Worm (Caenorhabditis elegans): Measurements from ENCODE around the gene frpr-10.
A peak's percentile ranks its signal among the peaks of the same experiment; 100 is the strongest.

Gene frpr-10

ce11 chrIV:7910197-7910735, 47.3 kb upstream of the frpr-10 start, which contains the start of the genes npp-27 and ntl-4 (continued):
- TF ChIP-seq lin-1 (GFP tag; IDR thresholded peaks at IDR 0.05) (no peak), T26A8.4 (GFP tag; IDR thresholded peaks at IDR 0.05) (peak; percentile 11; the same call in 1 of the 2 replicates), hlh-11 (tag; optimal IDR thresholded peaks at IDR 0.05) (peak; percentile 18), lir-3 (tag; optimal IDR thresholded peaks at IDR 0.05) (no peak), snpc-4 (tag; optimal IDR thresholded peaks at IDR 0.05) (no peak), Y48G9A.11 (GFP tag; IDR thresholded peaks at IDR 0.05) (no peak), nhr-102 (tag; optimal IDR thresholded peaks at IDR 0.05) (no peak), zip-11 (GFP tag; IDR thresholded peaks at IDR 0.05) (no peak), mes-2 (tag; optimal IDR thresholded peaks at IDR 0.05; ENCODE audit: poor library complexity, severe bottlenecking) (peak; percentile 8), nhr-41 (GFP tag; IDR thresholded peaks at IDR 0.05) (no peak), mxl-3 (GFP tag; optimal IDR thresholded peaks at IDR 0.05) (peak; percentile 40), lin-39 (tag; optimal IDR thresholded peaks at IDR 0.05) (no peak), saeg-2 (GFP tag; IDR thresholded peaks at IDR 0.05) (no peak), attf-4 (tag; optimal IDR thresholded peaks at IDR 0.05) (no peak), dve-1 (tag; optimal IDR thresholded peaks at IDR 0.05; ENCODE audit: insufficient read depth) (peak; percentile 3), ceh-20 (GFP tag; IDR thresholded peaks at IDR 0.05) (no peak)

ce11 chrIV:7914991-7915390, 42.6 kb upstream of the frpr-10 start, which contains the start of gene C49H3.4:
Gene C49H3.4, plus strand, starts transcription at chrIV:7915291.
- TF ChIP-seq ama-1 (optimal IDR thresholded peaks at IDR 0.05) (peak; percentile 38), madf-5 (GFP tag; IDR thresholded peaks at IDR 0.05) (no peak), aha-1 (tag) (peak; percentile 69), zfp-3 (GFP tag; conservative IDR thresholded peaks at IDR 0.05) (no peak), daf-8 (GFP tag; IDR thresholded peaks at IDR 0.05) (no peak), T20F7.1 (GFP tag; optimal IDR thresholded peaks at IDR 0.05) (peak; percentile 8), ceh-20 (GFP tag; IDR thresholded peaks at IDR 0.05) (no peak), rbr-2 (tag; optimal IDR thresholded peaks at IDR 0.05) (no peak), ceh-28 (tag; optimal IDR thresholded peaks at IDR 0.05) (no peak)

ce11 chrIV:7916907-7917306, 40.7 kb upstream of the frpr-10 start:
- TF ChIP-seq unc-62 (GFP tag; optimal IDR thresholded peaks at IDR 0.05 in 1 of 2) (peak in 1 of 2 experiments; percentile 90), unc-62 (tag; optimal IDR thresholded peaks at IDR 0.05) (no peak), aha-1 (tag) (peak; percentile 90), daf-16 (GFP tag; optimal IDR thresholded peaks at IDR 0.05) (no peak), daf-16 (tag; optimal IDR thresholded peaks at IDR 0.05) (no peak)

ce11 chrIV:7917881-7918280, 39.7 kb upstream of the frpr-10 start:
- no peak for TF ChIP-seq zfp-3 (GFP tag; conservative IDR thresholded peaks at IDR 0.05)
- TF ChIP-seq unc-62 (GFP tag; optimal IDR thresholded peaks at IDR 0.05 in 1 of 2) = peak in 1 of 2 experiments; percentile 83
- TF ChIP-seq unc-62 (tag; optimal IDR thresholded peaks at IDR 0.05) = no peak
- peak; percentile 95 for TF ChIP-seq aha-1 (tag)

- peak in 1 of 2 experiments; percentile 63 for TF ChIP-seq unc-62 (GFP tag; optimal IDR thresholded peaks at IDR 0.05 in 1 of 2)
- no peak for TF ChIP-seq unc-62 (tag; optimal IDR thresholded peaks at IDR 0.05)
- TF ChIP-seq egl-43 (GFP tag; IDR thresholded peaks at IDR 0.05) = no peak
- TF ChIP-seq nhr-102 (tag; optimal IDR thresholded peaks at IDR 0.05) = no peak
These were observed 37.5 kb upstream of the frpr-10 start, which contains the start of gene C49H3.16 for ce11 chrIV:7920126-7920525. Gene C49H3.16, plus strand, starts transcription at chrIV:7920426.

- TF ChIP-seq hlh-11 (tag; optimal IDR thresholded peaks at IDR 0.05) (peak; percentile 27), aha-1 (tag) (peak; percentile 51), ztf-7 (tag; optimal IDR thresholded peaks at IDR 0.05) (no peak), sdz-12 (GFP tag; optimal IDR thresholded peaks at IDR 0.05) (no peak), rbr-2 (tag; optimal IDR thresholded peaks at IDR 0.05) (peak; percentile 15), ZK337.2 (GFP tag; IDR thresholded peaks at IDR 0.05) (no peak), daf-16 (GFP tag; optimal IDR thresholded peaks at IDR 0.05) (no peak), daf-16 (tag; optimal IDR thresholded peaks at IDR 0.05) (peak; percentile 42), vab-7 (GFP tag; IDR thresholded peaks at IDR 0.05) (no peak), nhr-77 (tag; optimal IDR thresholded peaks at IDR 0.05) (peak; percentile 24), php-3 (GFP tag; IDR thresholded peaks at IDR 0.05) (no peak), cey-2 (tag; optimal IDR thresholded peaks at IDR 0.05; ENCODE audit: borderline replicate concordance, insufficient read depth) (no peak), duxl-1 (tag; optimal IDR thresholded peaks at IDR 0.05; ENCODE audit: poor library complexity) (no peak), F37D6.2 (tag; optimal IDR thresholded peaks at IDR 0.05) (no peak), Y75B8A.6 (GFP tag; IDR thresholded peaks at IDR 0.05) (no peak), lin-38 (GFP tag; IDR thresholded peaks at IDR 0.05) (0 out of 2 replicates have a peak, but pooled peaks have one; percentile 22)
These were observed 33.6 kb upstream of the frpr-10 start, which contains the start of the genes xpo-3 and C49H3.3 for ce11 chrIV:7923982-7924480. Gene xpo-3, minus strand, starts transcription at chrIV:7924032. Gene C49H3.3, plus strand, starts transcription at chrIV:7924350.

All from whole organism, L4 larva.